Fruit fly (Drosophila melanogaster): ENCODE data around the gene CG10560.

DNA sequence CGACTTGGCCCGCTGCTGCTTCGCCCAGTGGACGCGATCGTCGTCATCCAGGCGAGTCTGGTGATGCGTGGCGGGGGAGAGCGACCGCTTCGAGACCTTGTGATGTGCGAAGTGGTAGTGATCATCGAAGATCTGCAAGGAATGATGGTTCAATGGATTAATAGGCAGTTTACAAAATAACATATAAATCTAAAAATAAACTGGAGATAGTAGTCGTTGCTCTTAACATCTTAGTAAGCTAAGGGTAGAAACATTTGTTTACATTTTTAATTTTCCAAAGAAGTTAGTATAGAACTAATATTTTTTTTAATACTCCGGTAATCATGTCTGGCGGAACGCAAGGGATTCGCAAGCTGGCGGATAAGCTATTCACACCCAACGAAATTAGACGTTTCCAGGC is 38.1 kb upstream of the CG10560 start, which contains the start of gene ND-49L:
- TF ChIP-seq Hr96 (GFP tag; optimal IDR thresholded peaks at IDR 0.05): no peak
- TF ChIP-seq CG7045 (GFP tag; optimal IDR thresholded peaks at IDR 0.05): no peak
- TF ChIP-seq kay (GFP tag; ENCODE audit: borderline replicate concordance): no peak

Data from whole organism, adult.